Worm (Caenorhabditis elegans): ENCODE measurements around the gene sde-2.

sde-2 gene

ce11 chrV:13650800-13651199 is 23.4 kb downstream of the sde-2 start:
- TF ChIP-seq odd-2 (tag; optimal IDR thresholded peaks at IDR 0.05) (no peak), tbx-7 (tag; optimal IDR thresholded peaks at IDR 0.05) (no peak), ama-1 (optimal IDR thresholded peaks at IDR 0.05) (no peak), nhr-11 (tag; optimal IDR thresholded peaks at IDR 0.05) (no peak), syd-9 (tag; optimal IDR thresholded peaks at IDR 0.05) (no peak), hlh-30 (tag; optimal IDR thresholded peaks at IDR 0.05; ENCODE audit: insufficient read depth) (no peak), ttx-3 (tag; optimal IDR thresholded peaks at IDR 0.05) (no peak), sox-4 (tag; optimal IDR thresholded peaks at IDR 0.05) (no peak), hlh-8 (tag; optimal IDR thresholded peaks at IDR 0.05) (no peak), pha-4 (tag; optimal IDR thresholded peaks at IDR 0.05) (no peak), tbx-2 (tag; optimal IDR thresholded peaks at IDR 0.05) (no peak), sdc-2 (tag; optimal IDR thresholded peaks at IDR 0.05) (no peak), T23F11.4 (GFP tag; optimal IDR thresholded peaks at IDR 0.05) (no peak), mec-3 (tag; optimal IDR thresholded peaks at IDR 0.05; ENCODE audit: borderline replicate concordance) (no peak), dmd-4 (tag; optimal IDR thresholded peaks at IDR 0.05; ENCODE audit: borderline replicate concordance) (no peak), ceh-31 (tag; optimal IDR thresholded peaks at IDR 0.05) (no peak), ceh-30 (tag; optimal IDR thresholded peaks at IDR 0.05) (no peak), gmeb-2 (tag; optimal IDR thresholded peaks at IDR 0.05) (no peak), ref-2 (tag; optimal IDR thresholded peaks at IDR 0.05) (no peak)

- TF ChIP-seq pha-4 (tag; optimal IDR thresholded peaks at IDR 0.05) (no peak), ceh-48 (tag; optimal IDR thresholded peaks at IDR 0.05) (no peak), ttx-3 (tag; optimal IDR thresholded peaks at IDR 0.05) (no peak), pros-1 (tag; optimal IDR thresholded peaks at IDR 0.05) (no peak), ceh-2 (tag; optimal IDR thresholded peaks at IDR 0.05) (no peak), ceh-45 (GFP tag; IDR thresholded peaks at IDR 0.05) (no peak), nhr-11 (tag; optimal IDR thresholded peaks at IDR 0.05) (no peak), ets-4 (tag; optimal IDR thresholded peaks at IDR 0.05) (no peak), che-1 (tag; optimal IDR thresholded peaks at IDR 0.05) (no peak), ref-2 (tag; optimal IDR thresholded peaks at IDR 0.05) (no peak), C08G9.2 (tag; optimal IDR thresholded peaks at IDR 0.05) (no peak), unc-42 (tag; optimal IDR thresholded peaks at IDR 0.05) (no peak), pat-9 (tag; optimal IDR thresholded peaks at IDR 0.05) (no peak), npax-4 (tag; optimal IDR thresholded peaks at IDR 0.05) (no peak), syd-9 (tag; optimal IDR thresholded peaks at IDR 0.05) (no peak), sox-2 (GFP tag; IDR thresholded peaks at IDR 0.05) (no peak), unc-86 (tag; optimal IDR thresholded peaks at IDR 0.05) (no peak), dve-1 (tag; optimal IDR thresholded peaks at IDR 0.05) (no peak)
Measured at ce11 chrV:13652322-13652721, 24.9 kb downstream of the sde-2 start.

- TF ChIP-seq pax-1 (tag; optimal IDR thresholded peaks at IDR 0.05), result no peak
- no peak for TF ChIP-seq hlh-6 (tag; optimal IDR thresholded peaks at IDR 0.05)
- TF ChIP-seq npax-4 (tag; optimal IDR thresholded peaks at IDR 0.05), result no peak
Measured at ce11 chrV:13653713-13654393, 26.5 kb downstream of the sde-2 start, which contains the start of gene lpin-1. Gene lpin-1, minus strand, starts transcription at chrV:13654129.

ce11 chrV:13654394-13654792 is 27.0 kb downstream of the sde-2 start:
- TF ChIP-seq dve-1 (tag; optimal IDR thresholded peaks at IDR 0.05), result no peak
- TF ChIP-seq ceh-2 (tag; optimal IDR thresholded peaks at IDR 0.05), result no peak
- no peak for TF ChIP-seq pqm-1 (tag; optimal IDR thresholded peaks at IDR 0.05)
- no peak for TF ChIP-seq unc-86 (tag; optimal IDR thresholded peaks at IDR 0.05)
- no peak for TF ChIP-seq pros-1 (tag; optimal IDR thresholded peaks at IDR 0.05)
- no peak for TF ChIP-seq F13H6.1 (tag; optimal IDR thresholded peaks at IDR 0.05)

Measured in whole organism, late embryonic.